Worm (Caenorhabditis elegans): ENCODE results near the gene fbxb-49.

fbxb-49 gene

ce11 chrII:1618948-1619347 lies 50.6 kb downstream of the fbxb-49 start, which contains the start of gene fbxa-166:
Gene fbxa-166 (minus strand): TSS chrII:1619048.
- TF ChIP-seq mdl-1 (tag; optimal IDR thresholded peaks at IDR 0.05) (no peak), C34F6.9 (tag; optimal IDR thresholded peaks at IDR 0.05) (no peak), blmp-1 (tag; optimal IDR thresholded peaks at IDR 0.05; ENCODE audit: insufficient read depth) (no peak), alr-1 (tag; optimal IDR thresholded peaks at IDR 0.05) (no peak), crh-2 (tag; optimal IDR thresholded peaks at IDR 0.05) (no peak), snpc-4 (tag; optimal IDR thresholded peaks at IDR 0.05) (no peak), dmd-4 (tag; optimal IDR thresholded peaks at IDR 0.05) (no peak), ama-1 (optimal IDR thresholded peaks at IDR 0.05) (no peak), egl-27 (tag; optimal IDR thresholded peaks at IDR 0.05) (no peak), nhr-237 (tag; optimal IDR thresholded peaks at IDR 0.05) (no peak), R02D3.7 (tag; optimal IDR thresholded peaks at IDR 0.05) (no peak), nhr-77 (tag; optimal IDR thresholded peaks at IDR 0.05) (no peak), aly-2 (tag; optimal IDR thresholded peaks at IDR 0.05) (no peak), sma-9 (GFP tag; optimal IDR thresholded peaks at IDR 0.05) (no peak), sma-9 (tag; optimal IDR thresholded peaks at IDR 0.05) (no peak), sma-3 (GFP tag; optimal IDR thresholded peaks at IDR 0.05) (no peak), nhr-10 (tag; optimal IDR thresholded peaks at IDR 0.05) (no peak), lin-11 (tag; optimal IDR thresholded peaks at IDR 0.05) (no peak)

All from whole organism, L2 larva.